Worm (Caenorhabditis elegans) whole organism, early embryonic: ENCODE data around the gene ZK354.7.

Experiments
- aly-1 ChIP-seq: sonication (generic microtip); optimal IDR thresholded peaks from 2 replicates; lab custom pipeline; 2016; ENCODE audit warnings: missing genetic modification characterization, missing compliant biosample characterization
- ama-1 ChIP-seq: fragments of 150-350 bp; optimal IDR thresholded peaks from 2 replicates; lab custom pipeline; 2014
- hmg-4 ChIP-seq: fragments of 200-800 bp; sonication (Bioruptor generic); optimal IDR thresholded peaks from 2 replicates; lab custom pipeline; 2018; ENCODE audit warnings: mild to moderate bottlenecking, missing genetic modification characterization, missing compliant biosample characterization
- tbx-11 ChIP-seq: fragments of 200-800 bp; sonication (Bioruptor generic); IDR thresholded peaks from 2 replicates; pipeline ENCODE4 v1.3.6; 2022; ENCODE audit warnings: missing genetic modification characterization, missing compliant biosample characterization

ce11 chrIV:5344168-5344567 lies 41.2 kb upstream of the ZK354.7 start:
- TF ChIP-seq tbx-11 (GFP tag; lab: Robert Waterston, UW) = no peak
- no peak for TF ChIP-seq ama-1
- TF ChIP-seq hmg-4 (GFP tag; lab: Kevin White, UChicago) = no peak
- no peak for TF ChIP-seq aly-1 (tag; lab: Kevin White, UChicago)
